Fruit fly (Drosophila melanogaster): ENCODE data around the gene CG32024.
A peak's percentile ranks its signal among the peaks of the same experiment; 100 is the strongest.

Gene CG32024

DNA sequence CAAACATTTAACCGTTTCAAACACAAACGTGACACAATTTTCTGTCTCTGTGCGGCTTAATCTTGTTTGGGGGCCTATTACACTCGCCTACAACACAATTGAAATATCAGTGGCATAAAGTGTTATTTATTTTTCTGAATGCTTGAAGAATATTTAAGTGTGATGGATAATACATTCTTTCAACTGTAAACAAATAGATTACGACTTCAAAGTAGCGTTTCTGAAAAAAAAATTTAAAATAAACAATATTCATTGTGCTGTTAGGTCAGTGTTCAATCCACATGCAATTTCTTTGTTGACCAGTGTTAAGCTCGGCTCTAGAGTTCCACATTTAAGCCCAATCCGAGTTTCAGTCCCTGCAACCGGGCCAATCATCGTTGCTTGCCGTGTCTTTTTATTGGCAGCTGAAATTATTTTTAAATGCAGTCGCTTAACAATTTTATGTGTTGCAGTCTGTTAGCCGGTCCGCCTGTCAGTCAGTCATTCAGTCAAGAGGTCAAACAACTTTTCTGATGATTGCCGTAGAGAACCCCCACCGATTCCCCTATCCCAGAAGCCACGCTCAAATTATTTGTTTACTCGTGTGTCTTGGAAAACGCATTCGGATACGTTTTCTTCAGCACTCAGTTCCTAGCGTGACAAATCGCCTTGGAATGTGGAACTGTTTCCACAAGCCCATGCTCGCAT lies 34.3 kb upstream of the CG32024 start (continued):
- TF ChIP-seq CG16863 (GFP tag; optimal IDR thresholded peaks at IDR 0.05) = peak; percentile 62
- peak; percentile 86 for TF ChIP-seq dmrt99B (tag; optimal IDR thresholded peaks at IDR 0.05)
- peak; percentile 3 for TF ChIP-seq Bdp1 (GFP tag; optimal IDR thresholded peaks at IDR 0.05)
- no peak for TF ChIP-seq CG9797 (GFP tag; optimal IDR thresholded peaks at IDR 0.05)
- peak; percentile 62 for TF ChIP-seq HLH3B (GFP tag; IDR thresholded peaks at IDR 0.05)
- peak; percentile 43 for TF ChIP-seq B-H1 (GFP tag; IDR thresholded peaks at IDR 0.05)
- TF ChIP-seq CG4328 (GFP tag; optimal IDR thresholded peaks at IDR 0.05) = no peak
- TF ChIP-seq tna (GFP tag; IDR thresholded peaks at IDR 0.05; ENCODE audit: partially characterized antibody) = no peak
- no peak for TF ChIP-seq cad (GFP tag; optimal IDR thresholded peaks at IDR 0.05)
- TF ChIP-seq HHEX (GFP tag; optimal IDR thresholded peaks at IDR 0.05) = peak; percentile 8
- peak; percentile 58 for TF ChIP-seq ATbp (GFP tag; optimal IDR thresholded peaks at IDR 0.05)
- TF ChIP-seq CG2120 (GFP tag; optimal IDR thresholded peaks at IDR 0.05) = no peak
- peak; percentile 14 for TF ChIP-seq CG10543 (GFP tag; optimal IDR thresholded peaks at IDR 0.05)
- TF ChIP-seq TFAM (GFP tag; optimal IDR thresholded peaks at IDR 0.05) = no peak
- TF ChIP-seq cwo (GFP tag; optimal IDR thresholded peaks at IDR 0.05) = no peak
- no peak for TF ChIP-seq kah (GFP tag; optimal IDR thresholded peaks at IDR 0.05)
- no peak for TF ChIP-seq CG33213 (GFP tag; optimal IDR thresholded peaks at IDR 0.05)
- TF ChIP-seq Vsx1 (GFP tag; optimal IDR thresholded peaks at IDR 0.05) = peak; percentile 8
- TF ChIP-seq Dip2 (GFP tag; IDR thresholded peaks at IDR 0.05) = no peak
- no peak for TF ChIP-seq fu2 (GFP tag; optimal IDR thresholded peaks at IDR 0.05)
- peak; percentile 65 for TF ChIP-seq croc (GFP tag; conservative IDR thresholded peaks at IDR 0.05)
- TF ChIP-seq pzg (GFP tag; optimal IDR thresholded peaks at IDR 0.05) = no peak
- no peak for TF ChIP-seq ham (GFP tag; IDR thresholded peaks at IDR 0.05)
- TF ChIP-seq Asciz (GFP tag; optimal IDR thresholded peaks at IDR 0.05) = peak; percentile 77
- TF ChIP-seq Spps (tag; optimal IDR thresholded peaks at IDR 0.05) = peak; percentile 80
- TF ChIP-seq yki (optimal IDR thresholded peaks at IDR 0.05) = no peak
- TF ChIP-seq Max (GFP tag; optimal IDR thresholded peaks at IDR 0.05) = no peak
- TF ChIP-seq nerfin-1 (tag; optimal IDR thresholded peaks at IDR 0.05) = peak; percentile 72
- peak; percentile 86 for TF ChIP-seq PHDP (tag; optimal IDR thresholded peaks at IDR 0.05)
- TF ChIP-seq Aef1 (GFP tag; IDR thresholded peaks at IDR 0.05) = 0 out of 3 replicates have a peak, but pooled peaks have one; percentile 18
- TF ChIP-seq CG31365 (tag; optimal IDR thresholded peaks at IDR 0.05) = no peak
- no peak for TF ChIP-seq Hr39 (optimal IDR thresholded peaks at IDR 0.05)
- TF ChIP-seq CG14860 (GFP tag; IDR thresholded peaks at IDR 0.05; ENCODE audit: partially characterized antibody) = no peak
- TF ChIP-seq corto (GFP tag; optimal IDR thresholded peaks at IDR 0.05) = no peak
- no peak for TF ChIP-seq CG9876 (GFP tag; optimal IDR thresholded peaks at IDR 0.05)
- TF ChIP-seq CG30403 (GFP tag; optimal IDR thresholded peaks at IDR 0.05) = peak; percentile 71
- TF ChIP-seq Opbp (GFP tag; IDR thresholded peaks at IDR 0.05; ENCODE audit: partially characterized antibody) = no peak
- TF ChIP-seq Blimp-1 (GFP tag; optimal IDR thresholded peaks at IDR 0.05) = peak; percentile 82
- peak; percentile 38 for TF ChIP-seq CG15696 (tag; optimal IDR thresholded peaks at IDR 0.05)
- TF ChIP-seq D (optimal IDR thresholded peaks at IDR 0.05) = no peak
- peak; percentile 62 for TF ChIP-seq D (GFP tag; optimal IDR thresholded peaks at IDR 0.05)
- TF ChIP-seq CG3838 (GFP tag; optimal IDR thresholded peaks at IDR 0.05) = no peak
- TF ChIP-seq gt (GFP tag; IDR thresholded peaks at IDR 0.05) = no peak
- peak; percentile 19 for TF ChIP-seq CG6854 (GFP tag; optimal IDR thresholded peaks at IDR 0.05)
- TF ChIP-seq CG7928 (GFP tag; optimal IDR thresholded peaks at IDR 0.05) = no peak
- peak; percentile 15 for TF ChIP-seq CG6813 (GFP tag; optimal IDR thresholded peaks at IDR 0.05)
- peak; percentile 96 for TF ChIP-seq sens (GFP tag)
- TF ChIP-seq tgo (GFP tag; IDR thresholded peaks at IDR 0.05) = peak; percentile 77
- TF ChIP-seq CG2116 (GFP tag; optimal IDR thresholded peaks at IDR 0.05) = peak; percentile 35
- peak; percentile 88 for TF ChIP-seq Xrp1 (GFP tag; IDR thresholded peaks at IDR 0.05)
- peak; percentile 38 for TF ChIP-seq CG3065 (GFP tag; optimal IDR thresholded peaks at IDR 0.05)

Measured in whole organism, embryonic.